Worm (Caenorhabditis elegans): ENCODE data around the gene nlp-79.

The nlp-79 gene

ce11 chrIV:13173359-13173758 is 24.0 kb downstream of the nlp-79 start:
- TF ChIP-seq lin-15B (tag; optimal IDR thresholded peaks at IDR 0.05) (no peak), egl-27 (tag; optimal IDR thresholded peaks at IDR 0.05) (no peak), daf-12 (tag; optimal IDR thresholded peaks at IDR 0.05) (no peak), fkh-10 (GFP tag; optimal IDR thresholded peaks at IDR 0.05) (no peak), tbx-2 (tag; optimal IDR thresholded peaks at IDR 0.05) (no peak), pqm-1 (tag; optimal IDR thresholded peaks at IDR 0.05) (no peak), elt-3 (tag; optimal IDR thresholded peaks at IDR 0.05) (no peak), ZK546.5 (tag; optimal IDR thresholded peaks at IDR 0.05) (no peak), ceh-28 (tag; optimal IDR thresholded peaks at IDR 0.05) (no peak), ceh-82 (tag; optimal IDR thresholded peaks at IDR 0.05) (no peak), ztf-4 (tag; optimal IDR thresholded peaks at IDR 0.05) (no peak), nhr-23 (tag; optimal IDR thresholded peaks at IDR 0.05) (no peak), R02D3.7 (tag; optimal IDR thresholded peaks at IDR 0.05) (no peak), ama-1 (optimal IDR thresholded peaks at IDR 0.05) (no peak), snpc-4 (tag; optimal IDR thresholded peaks at IDR 0.05) (no peak), eor-1 (tag; optimal IDR thresholded peaks at IDR 0.05) (no peak), ztf-11 (tag; optimal IDR thresholded peaks at IDR 0.05) (no peak), nhr-11 (tag; optimal IDR thresholded peaks at IDR 0.05) (no peak)

DNA sequence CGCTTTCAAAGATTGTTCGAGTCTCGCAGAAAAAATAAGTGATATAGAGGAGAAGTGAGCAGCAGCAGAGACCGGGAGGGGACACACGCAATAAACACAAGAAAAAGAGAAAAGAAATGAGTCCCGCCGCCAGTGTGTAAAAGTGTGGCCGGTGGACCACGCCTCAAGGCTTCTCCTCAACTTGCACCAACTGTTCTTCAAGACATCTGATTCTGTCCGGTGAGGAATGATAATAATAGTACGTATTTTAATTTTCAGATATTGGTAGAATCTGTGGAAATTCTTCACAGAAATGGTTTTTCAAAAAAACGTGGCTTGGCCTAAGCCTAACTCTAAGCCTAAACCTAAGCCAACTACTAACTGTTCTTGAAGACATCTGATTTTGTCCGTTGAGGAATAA is 29.9 kb downstream of the nlp-79 start, which contains the start of gene lev-1:
Gene lev-1, minus strand, starts transcription at position 101 of the 400 bp plus-strand sequence.
- no peak for TF ChIP-seq elt-3 (tag; optimal IDR thresholded peaks at IDR 0.05)
- no peak for TF ChIP-seq nhr-67 (tag; optimal IDR thresholded peaks at IDR 0.05)
- no peak for TF ChIP-seq fkh-2 (tag; optimal IDR thresholded peaks at IDR 0.05)
- no peak for TF ChIP-seq skn-1 (tag; optimal IDR thresholded peaks at IDR 0.05)

- no peak for TF ChIP-seq nhr-43 (tag; optimal IDR thresholded peaks at IDR 0.05; ENCODE audit: poor library complexity, severe bottlenecking)
- TF ChIP-seq nhr-76 (tag; optimal IDR thresholded peaks at IDR 0.05), result no peak
- no peak for TF ChIP-seq nhr-28 (tag; optimal IDR thresholded peaks at IDR 0.05)
- no peak for TF ChIP-seq zag-1 (tag; optimal IDR thresholded peaks at IDR 0.05)
- no peak for TF ChIP-seq elt-3 (tag; optimal IDR thresholded peaks at IDR 0.05)
Measured at ce11 chrIV:13180723-13181122, 31.3 kb downstream of the nlp-79 start, which contains the start of gene F58D2.3. Gene F58D2.3, minus strand, starts transcription at chrIV:13180823.

ce11 chrIV:13188959-13189358 is 39.6 kb downstream of the nlp-79 start, which contains the start of gene F58D2.4:
Gene F58D2.4, minus strand, starts transcription at chrIV:13189059.
- TF ChIP-seq mdl-1 (tag; optimal IDR thresholded peaks at IDR 0.05) (no peak), nhr-12 (tag; optimal IDR thresholded peaks at IDR 0.05) (no peak), egl-5 (tag; optimal IDR thresholded peaks at IDR 0.05) (no peak), sea-2 (GFP tag; optimal IDR thresholded peaks at IDR 0.05) (no peak), lin-39 (tag; optimal IDR thresholded peaks at IDR 0.05) (no peak), lin-15B (tag; optimal IDR thresholded peaks at IDR 0.05) (no peak), ceh-28 (tag; optimal IDR thresholded peaks at IDR 0.05) (no peak), ceh-82 (tag; optimal IDR thresholded peaks at IDR 0.05) (no peak), pqm-1 (tag; optimal IDR thresholded peaks at IDR 0.05) (no peak), aly-2 (tag; optimal IDR thresholded peaks at IDR 0.05) (no peak)

- TF ChIP-seq nhr-67 (tag; optimal IDR thresholded peaks at IDR 0.05) (no peak), lin-39 (tag; optimal IDR thresholded peaks at IDR 0.05) (no peak), fkh-10 (GFP tag; optimal IDR thresholded peaks at IDR 0.05) (no peak), lin-15B (tag; optimal IDR thresholded peaks at IDR 0.05) (no peak), sea-2 (GFP tag; optimal IDR thresholded peaks at IDR 0.05) (no peak), zag-1 (tag; optimal IDR thresholded peaks at IDR 0.05) (no peak), fkh-2 (tag; optimal IDR thresholded peaks at IDR 0.05) (no peak), nhr-28 (tag; optimal IDR thresholded peaks at IDR 0.05) (no peak), fos-1 (tag; optimal IDR thresholded peaks at IDR 0.05) (no peak), pha-4 (tag; optimal IDR thresholded peaks at IDR 0.05) (no peak), mml-1 (tag; optimal IDR thresholded peaks at IDR 0.05) (no peak), aly-2 (tag; optimal IDR thresholded peaks at IDR 0.05) (no peak)
Measured at ce11 chrIV:13189467-13189866, 40.1 kb downstream of the nlp-79 start, which contains the start of gene F58D2.2. Gene F58D2.2, plus strand, starts transcription at chrIV:13189767.

DNA sequence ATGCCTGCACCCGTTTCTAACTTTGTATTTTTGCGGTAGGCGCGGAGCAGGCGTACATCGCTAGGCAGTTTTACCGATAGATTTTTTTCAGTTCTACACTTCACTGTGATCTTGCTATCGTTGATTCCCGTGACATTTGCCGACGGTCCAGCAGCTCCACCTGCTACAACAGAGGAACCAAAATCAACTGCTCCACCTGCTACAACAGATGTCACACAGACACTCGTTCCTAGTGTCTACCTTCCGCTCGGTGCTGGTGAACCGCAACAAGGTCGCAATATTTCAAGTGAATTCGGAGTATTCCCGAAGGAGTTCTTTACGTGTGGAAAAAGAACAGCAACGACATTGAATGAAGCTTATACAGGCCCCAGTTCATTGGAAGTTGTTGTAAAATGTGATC is 40.7 kb downstream of the nlp-79 start:
- no peak for TF ChIP-seq nhr-67 (tag; optimal IDR thresholded peaks at IDR 0.05)
